Fruit fly (Drosophila melanogaster): ENCODE results near the gene CG8833.

Gene CG8833

DNA sequence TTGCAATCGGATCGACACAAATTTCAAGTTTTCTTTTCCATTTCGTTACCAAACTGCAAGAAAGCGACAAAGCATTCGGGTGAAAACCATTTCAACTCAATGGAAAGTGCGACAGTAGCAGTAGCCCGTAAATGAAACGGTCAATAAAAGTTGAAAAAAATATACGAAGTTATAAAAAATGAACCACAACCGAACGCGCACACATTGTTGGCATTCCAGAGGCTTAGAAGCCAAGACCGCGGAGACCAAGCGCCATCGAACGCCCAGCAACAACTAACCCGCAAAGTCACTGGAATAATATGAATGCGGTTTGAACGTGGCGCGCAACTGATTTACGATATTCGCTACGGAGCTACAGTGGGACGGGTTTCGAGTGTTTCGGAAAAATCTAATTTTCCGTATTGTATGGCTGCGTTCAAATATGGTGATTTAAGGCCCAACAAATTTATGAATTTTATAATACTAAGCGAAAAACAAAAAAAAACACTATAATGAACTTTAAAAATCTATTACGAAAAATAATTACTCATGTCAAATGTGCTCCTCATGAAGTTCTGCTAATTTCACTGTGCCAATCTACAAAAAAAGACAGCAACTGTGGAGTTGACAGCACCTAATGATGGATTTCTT lies 6.7 kb downstream of the CG8833 start (continued):
- TF ChIP-seq CG18764 (GFP tag; optimal IDR thresholded peaks at IDR 0.05) (peak; percentile 34), CG6683 (GFP tag; optimal IDR thresholded peaks at IDR 0.05) (no peak), pan (optimal IDR thresholded peaks at IDR 0.05) (no peak), pan (GFP tag; optimal IDR thresholded peaks at IDR 0.05 in 1 of 2, IDR thresholded peaks at IDR 0.05 in 1 of 2) (peak in 1 of 2 experiments; percentile 48), CG6254 (GFP tag; optimal IDR thresholded peaks at IDR 0.05) (no peak), CG30403 (GFP tag; optimal IDR thresholded peaks at IDR 0.05) (peak; percentile 56), tgo (GFP tag; IDR thresholded peaks at IDR 0.05) (peak; percentile 44; the same call in 1 of the 3 replicates), nmo (GFP tag; optimal IDR thresholded peaks at IDR 0.05) (peak; percentile 68), Myb (GFP tag; optimal IDR thresholded peaks at IDR 0.05) (peak; percentile 20), CG14014 (GFP tag; IDR thresholded peaks at IDR 0.05) (peak; percentile 27; the same call in 1 of the 2 replicates), CG32532 (GFP tag; IDR thresholded peaks at IDR 0.05) (peak; percentile 31; the same call in 1 of the 2 replicates), CG8944 (GFP tag; optimal IDR thresholded peaks at IDR 0.05) (no peak), CG9609 (GFP tag; optimal IDR thresholded peaks at IDR 0.05) (peak; percentile 24), CG7839 (tag; optimal IDR thresholded peaks at IDR 0.05) (peak; percentile 62), CG12942 (GFP tag; optimal IDR thresholded peaks at IDR 0.05) (no peak), CG15269 (tag; optimal IDR thresholded peaks at IDR 0.05) (peak; percentile 51), Trl (optimal IDR thresholded peaks at IDR 0.05) (no peak), Trl (GFP tag; optimal IDR thresholded peaks at IDR 0.05) (no peak), Abd-B (GFP tag; optimal IDR thresholded peaks at IDR 0.05) (peak; percentile 1), Aef1 (GFP tag; IDR thresholded peaks at IDR 0.05) (peak; percentile 19; the same call in 1 of the 3 replicates), Meics (GFP tag; optimal IDR thresholded peaks at IDR 0.05) (peak; percentile 53), CG15011 (GFP tag; optimal IDR thresholded peaks at IDR 0.05) (no peak), Sry-β (GFP tag; optimal IDR thresholded peaks at IDR 0.05) (no peak), pb (GFP tag; optimal IDR thresholded peaks at IDR 0.05) (no peak), zfh2 (GFP tag; optimal IDR thresholded peaks at IDR 0.05) (peak; percentile 26), grau (tag; optimal IDR thresholded peaks at IDR 0.05) (peak; percentile 32), CG7928 (GFP tag; optimal IDR thresholded peaks at IDR 0.05) (no peak), CG31441 (GFP tag; IDR thresholded peaks at IDR 0.05) (peak; percentile 78), CG13123 (GFP tag; optimal IDR thresholded peaks at IDR 0.05) (no peak), CG17568 (GFP tag; optimal IDR thresholded peaks at IDR 0.05) (no peak), trem (tag; optimal IDR thresholded peaks at IDR 0.05) (no peak), CG10267 (tag; optimal IDR thresholded peaks at IDR 0.05) (peak; percentile 19), Chrac-16 (GFP tag; optimal IDR thresholded peaks at IDR 0.05) (peak; percentile 31), Fer3 (tag; optimal IDR thresholded peaks at IDR 0.05) (peak; percentile 51), Hmr (GFP tag; optimal IDR thresholded peaks at IDR 0.05) (peak; percentile 53), bigmax (GFP tag; optimal IDR thresholded peaks at IDR 0.05) (no peak), dpn (GFP tag; optimal IDR thresholded peaks at IDR 0.05) (peak; percentile 36 to 48)

DNA sequence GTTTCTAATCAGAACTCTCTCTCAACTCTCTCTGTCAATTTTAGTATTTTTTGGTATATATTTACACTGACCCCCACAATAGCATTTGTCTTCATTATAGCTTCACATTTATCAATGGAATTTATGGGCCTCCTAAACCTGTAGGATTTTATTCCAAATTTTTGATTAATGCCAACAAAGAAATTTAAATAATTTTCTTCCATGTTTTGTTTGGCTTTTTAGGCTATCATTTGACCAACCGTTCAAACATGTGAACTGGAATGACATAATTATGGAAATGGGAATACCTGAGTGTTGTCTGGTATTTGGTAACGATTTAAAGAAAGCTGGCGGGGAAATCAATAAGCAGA lies 8.2 kb downstream of the CG8833 start:
- no peak for TF ChIP-seq Atf-2 (GFP tag; optimal IDR thresholded peaks at IDR 0.05)
- TF ChIP-seq CG12391 (tag; optimal IDR thresholded peaks at IDR 0.05) = no peak
- TF ChIP-seq btn (GFP tag; optimal IDR thresholded peaks at IDR 0.05) = no peak
- no peak for TF ChIP-seq CG7928 (GFP tag; optimal IDR thresholded peaks at IDR 0.05)
- TF ChIP-seq CG13624 (GFP tag; optimal IDR thresholded peaks at IDR 0.05) = no peak
- no peak for TF ChIP-seq zen2 (GFP tag; IDR thresholded peaks at IDR 0.05; ENCODE audit: partially characterized antibody)
- TF ChIP-seq cwo (GFP tag; optimal IDR thresholded peaks at IDR 0.05) = no peak
- no peak; the same call in 1 of the 2 replicates for TF ChIP-seq Rfx (GFP tag; IDR thresholded peaks at IDR 0.05)
- no peak for TF ChIP-seq bbx (GFP tag; IDR thresholded peaks at IDR 0.05; ENCODE audit: partially characterized antibody)
- peak; percentile 87 for TF ChIP-seq abd-A (tag; optimal IDR thresholded peaks at IDR 0.05)
- 0 out of 3 replicates have a peak, but pooled peaks have one; percentile 1 for TF ChIP-seq B-H1 (GFP tag; IDR thresholded peaks at IDR 0.05)
- no peak for TF ChIP-seq unc-4 (GFP tag; IDR thresholded peaks at IDR 0.05; ENCODE audit: partially characterized antibody)
- no peak for TF ChIP-seq nerfin-2 (GFP tag; IDR thresholded peaks at IDR 0.05; ENCODE audit: partially characterized antibody)
- peak; percentile 28 for TF ChIP-seq oc (tag; optimal IDR thresholded peaks at IDR 0.05)
- no peak for TF ChIP-seq chinmo (GFP tag; IDR thresholded peaks at IDR 0.05; ENCODE audit: partially characterized antibody)
- no peak for TF ChIP-seq mld (GFP tag; IDR thresholded peaks at IDR 0.05; ENCODE audit: partially characterized antibody)

Data from whole organism, embryonic.